Worm (Caenorhabditis elegans) whole organism, L3 larva: ENCODE measurements around the gene str-172.

ENCODE experiments used
- ama-1 ChIP-seq: fragments of 150-350 bp; optimal IDR thresholded peaks from 2 replicates; lab custom pipeline; 2018
- ceh-28 ChIP-seq: fragments of 150-350 bp; optimal IDR thresholded peaks from 2 replicates; lab custom pipeline; 2014; ENCODE audit warnings: missing biosample characterization, missing genetic modification reagents, missing genetic modification characterization
- ceh-82 ChIP-seq: fragments of 150-350 bp; optimal IDR thresholded peaks from 2 replicates; lab custom pipeline; 2014; ENCODE audit warnings: missing biosample characterization, missing genetic modification characterization
- egl-27 ChIP-seq: sonication (generic microtip); optimal IDR thresholded peaks from 4 replicates; lab custom pipeline; 2017; ENCODE audit warnings: missing biosample characterization, missing genetic modification reagents, missing genetic modification characterization
- elt-3 ChIP-seq, 3 experiments: fragments of 150-350 bp in 1 of 3; sonication (generic microtip) in 2 of 3; optimal IDR thresholded peaks; 2 replicates in 2 of 3; 4 replicates in 1 of 3; lab custom pipeline; 2014 to 2017; ENCODE audit warnings: missing biosample characterization in 3 of 3, missing genetic modification characterization in 3 of 3
- lin-39 ChIP-seq: fragments of 150-350 bp; optimal IDR thresholded peaks from 2 replicates; lab custom pipeline; 2018; ENCODE audit warnings: missing biosample characterization, missing genetic modification reagents, missing genetic modification characterization
- nhr-11 ChIP-seq: fragments of 150-350 bp; optimal IDR thresholded peaks from 2 replicates; lab custom pipeline; 2014; ENCODE audit warnings: missing biosample characterization, missing genetic modification characterization
- nhr-12 ChIP-seq: fragments of 150-350 bp; optimal IDR thresholded peaks from 2 replicates; lab custom pipeline; 2014; ENCODE audit warnings: missing biosample characterization, missing genetic modification characterization
- nhr-237 ChIP-seq: fragments of 150-350 bp; optimal IDR thresholded peaks from 2 replicates; lab custom pipeline; 2014; ENCODE audit warnings: missing biosample characterization, missing genetic modification characterization
- nhr-25 ChIP-seq: sonication (generic microtip); optimal IDR thresholded peaks from 2 replicates; lab custom pipeline; 2017; ENCODE audit warnings: missing biosample characterization, missing genetic modification characterization
- nhr-28 ChIP-seq: fragments of 150-350 bp; optimal IDR thresholded peaks from 2 replicates; lab custom pipeline; 2014; ENCODE audit warnings: missing biosample characterization, missing genetic modification characterization
- pha-4 ChIP-seq: fragments of 150-350 bp; optimal IDR thresholded peaks from 2 replicates; lab custom pipeline; 2014; ENCODE audit warnings: missing biosample characterization, missing genetic modification reagents, missing genetic modification characterization
- skn-1 ChIP-seq: fragments of 150-350 bp; optimal IDR thresholded peaks from 2 replicates; lab custom pipeline; 2014; ENCODE audit warnings: missing biosample characterization, missing genetic modification characterization
- unc-62 ChIP-seq: fragments of 150-350 bp; sonication (generic microtip); optimal IDR thresholded peaks from 4 replicates; lab custom pipeline; 2014; ENCODE audit warnings: missing biosample characterization, missing genetic modification reagents, missing genetic modification characterization

ce11 chrIV:4821054-4821453 lies 46.5 kb downstream of the str-172 start, which contains the start of gene H06H21.8:
- TF ChIP-seq unc-62 (no peak), lin-39 (no peak), ama-1 (lab: Kevin White, UChicago) (no peak), ceh-82 (tag; lab: Kevin White, UChicago) (no peak), nhr-12 (tag; lab: Kevin White, UChicago) (no peak), nhr-28 (tag; lab: Kevin White, UChicago) (no peak), elt-3 (tag; optimal IDR thresholded peaks at IDR 0.05; lab: Kevin White, UChicago) (no peak), egl-27 (tag; lab: Kevin White, UChicago) (no peak), nhr-11 (tag; lab: Kevin White, UChicago) (no peak), skn-1 (no peak), pha-4 (tag; lab: Kevin White, UChicago) (no peak), nhr-25 (no peak), nhr-237 (no peak), ceh-28 (tag; lab: Kevin White, UChicago) (no peak)
